Worm (Caenorhabditis elegans): ENCODE data around the gene T14G8.2.
A peak's percentile ranks its signal among the peaks of the same experiment; 100 is the strongest.

- TF ChIP-seq dao-5 (tag; optimal IDR thresholded peaks at IDR 0.05) = no peak
- peak; percentile 25 for TF ChIP-seq him-1 (tag; optimal IDR thresholded peaks at IDR 0.05)
- no peak for TF ChIP-seq W03F9.2 (tag; optimal IDR thresholded peaks at IDR 0.05)
Measured at ce11 chrX:12827741-12828408, 29.9 kb upstream of the T14G8.2 start.

Measured in whole organism, L4/young adult.